Fruit fly (Drosophila melanogaster) whole organism, embryonic: ENCODE results near the gene CG31551.

Experiments used
- CG17186 ChIP-seq: fragments of 200-800 bp; sonication (Bioruptor generic); optimal IDR thresholded peaks from 3 replicates; lab custom pipeline; 2017; ENCODE audit warnings: missing biosample characterization, missing genetic modification reagents, missing genetic modification characterization
- CG4328 ChIP-seq: fragments of 200-800 bp; sonication (Bioruptor generic); optimal IDR thresholded peaks from 3 replicates; lab custom pipeline; 2017; ENCODE audit warnings: missing biosample characterization, missing genetic modification reagents, missing genetic modification characterization
- CG6254 ChIP-seq: fragments of 200-800 bp; sonication (Bioruptor generic); optimal IDR thresholded peaks from 3 replicates; lab custom pipeline; 2017; ENCODE audit warnings: mild to moderate bottlenecking, missing biosample characterization, missing genetic modification reagents, missing genetic modification characterization
- Spps ChIP-seq: fragments of 200-800 bp; sonication (Bioruptor generic); optimal IDR thresholded peaks from 2 replicates; lab custom pipeline; 2018; ENCODE audit warnings: missing biosample characterization, mild to moderate bottlenecking, missing genetic modification characterization
- bsh ChIP-seq, 2 experiments: fragments of 200-800 bp; sonication (Bioruptor generic); optimal IDR thresholded peaks; 2 replicates each; lab custom pipeline; 2017 to 2018; ENCODE audit warnings: mild to moderate bottlenecking in 2 of 2, missing biosample characterization in 2 of 2, missing genetic modification characterization in 2 of 2, moderate library complexity in 1 of 2
- btn ChIP-seq: fragments of 200-800 bp; sonication (Bioruptor generic); optimal IDR thresholded peaks from 2 replicates; lab custom pipeline; 2016; ENCODE audit warnings: missing biosample characterization, missing genetic modification characterization

DNA sequence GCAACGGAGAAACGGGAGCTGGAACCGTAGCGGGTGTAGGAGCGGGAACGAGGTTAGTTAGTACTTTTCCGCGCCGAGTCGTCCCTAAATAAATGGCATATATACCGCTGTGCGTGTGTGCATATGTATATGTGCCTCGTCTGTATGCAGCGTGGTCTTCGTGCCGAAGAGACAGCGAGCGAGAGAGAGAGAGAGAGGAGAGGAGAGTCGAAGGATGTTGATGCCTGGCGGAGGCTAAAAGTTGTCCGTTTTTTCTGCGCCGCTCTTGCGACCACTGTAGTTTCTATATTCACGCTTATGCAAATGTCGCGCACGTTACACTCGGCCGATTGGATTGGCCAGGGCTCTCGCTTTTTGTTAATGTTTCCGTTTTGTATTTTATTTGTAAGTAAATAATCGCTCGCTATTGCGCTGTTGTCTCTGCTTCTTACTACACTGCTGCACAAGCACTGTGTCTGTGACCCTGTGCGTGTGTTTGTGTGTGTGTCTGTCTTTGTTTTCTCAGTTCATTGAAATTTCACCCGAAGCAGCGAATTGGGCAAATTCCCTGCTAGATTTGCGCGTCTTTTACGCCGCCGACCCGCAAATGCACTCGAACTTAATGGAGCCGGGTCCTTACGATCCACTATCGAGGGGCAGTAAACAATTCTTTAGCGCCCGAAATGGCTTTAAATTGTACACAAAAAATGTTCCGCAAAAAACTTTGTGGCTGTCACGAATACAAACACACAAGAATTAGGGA, 15.1 kb upstream of the CG31551 start, which contains the start of gene Rga:
- TF ChIP-seq CG6254 (GFP tag; lab: Kevin White, UChicago) = no peak
- TF ChIP-seq CG4328 = no peak
- no peak for TF ChIP-seq btn
- TF ChIP-seq Spps (tag; lab: Kevin White, UChicago) = no peak
- TF ChIP-seq bsh (GFP tag; optimal IDR thresholded peaks at IDR 0.05; lab: Kevin White, UChicago) = no peak
- no peak for TF ChIP-seq CG17186 (GFP tag; lab: Kevin White, UChicago)
